Worm (Caenorhabditis elegans): ENCODE measurements around the gene ZK1320.5.

The ZK1320.5 gene

ce11 chrII:9680493-9680892 is 15.0 kb upstream of the ZK1320.5 start, which contains the start of gene ZK1320.13:
ZK1320.13 (plus strand) TSS chrII:9680793.
- TF ChIP-seq nhr-11 (tag; optimal IDR thresholded peaks at IDR 0.05) (no peak), skn-1 (tag; optimal IDR thresholded peaks at IDR 0.05) (no peak), aly-2 (tag; optimal IDR thresholded peaks at IDR 0.05) (no peak), daf-12 (tag; optimal IDR thresholded peaks at IDR 0.05) (no peak), R02D3.7 (tag; optimal IDR thresholded peaks at IDR 0.05) (no peak), jun-1 (tag; optimal IDR thresholded peaks at IDR 0.05) (no peak), nhr-25 (tag; optimal IDR thresholded peaks at IDR 0.05) (no peak), snpc-4 (tag; optimal IDR thresholded peaks at IDR 0.05) (no peak), elt-1 (tag; optimal IDR thresholded peaks at IDR 0.05) (no peak), pha-4 (tag; optimal IDR thresholded peaks at IDR 0.05) (no peak), fkh-2 (tag; optimal IDR thresholded peaks at IDR 0.05) (no peak), unc-62 (GFP tag; optimal IDR thresholded peaks at IDR 0.05) (no peak), nhr-77 (tag; optimal IDR thresholded peaks at IDR 0.05) (no peak), sea-2 (GFP tag; optimal IDR thresholded peaks at IDR 0.05) (no peak)

- TF ChIP-seq skn-1 (tag; optimal IDR thresholded peaks at IDR 0.05) (no peak), mml-1 (tag; optimal IDR thresholded peaks at IDR 0.05) (no peak), ceh-16 (tag; optimal IDR thresholded peaks at IDR 0.05) (no peak), daf-12 (tag; optimal IDR thresholded peaks at IDR 0.05) (no peak), nhr-25 (tag; optimal IDR thresholded peaks at IDR 0.05) (no peak), unc-62 (GFP tag; optimal IDR thresholded peaks at IDR 0.05) (no peak), lin-15B (tag; optimal IDR thresholded peaks at IDR 0.05) (no peak), ceh-9 (tag; optimal IDR thresholded peaks at IDR 0.05) (no peak), nhr-12 (tag; optimal IDR thresholded peaks at IDR 0.05) (no peak), nhr-28 (tag; optimal IDR thresholded peaks at IDR 0.05) (no peak), sea-2 (GFP tag; optimal IDR thresholded peaks at IDR 0.05) (no peak), ceh-28 (tag; optimal IDR thresholded peaks at IDR 0.05) (no peak), pha-4 (tag; optimal IDR thresholded peaks at IDR 0.05) (no peak)
These were observed 14.4 kb upstream of the ZK1320.5 start for ce11 chrII:9679842-9680241.

ce11 chrII:9677470-9677869 is 12.0 kb upstream of the ZK1320.5 start:
- TF ChIP-seq nhr-11 (tag; optimal IDR thresholded peaks at IDR 0.05) (no peak), eor-1 (tag; optimal IDR thresholded peaks at IDR 0.05) (no peak), nhr-43 (tag; optimal IDR thresholded peaks at IDR 0.05; ENCODE audit: poor library complexity, severe bottlenecking) (no peak), ceh-28 (tag; optimal IDR thresholded peaks at IDR 0.05) (no peak), elt-2 (tag; optimal IDR thresholded peaks at IDR 0.05) (peak; percentile 67), ceh-9 (tag; optimal IDR thresholded peaks at IDR 0.05) (no peak), unc-62 (GFP tag; optimal IDR thresholded peaks at IDR 0.05) (no peak), aly-2 (tag; optimal IDR thresholded peaks at IDR 0.05) (no peak), nhr-25 (tag; optimal IDR thresholded peaks at IDR 0.05) (no peak), nhr-12 (tag; optimal IDR thresholded peaks at IDR 0.05) (no peak), pqm-1 (tag; optimal IDR thresholded peaks at IDR 0.05) (peak; percentile 50), fkh-10 (GFP tag; optimal IDR thresholded peaks at IDR 0.05) (no peak)

- no peak for TF ChIP-seq ceh-9 (tag; optimal IDR thresholded peaks at IDR 0.05)
- no peak for TF ChIP-seq zag-1 (tag; optimal IDR thresholded peaks at IDR 0.05)
- no peak for TF ChIP-seq ceh-28 (tag; optimal IDR thresholded peaks at IDR 0.05)
- TF ChIP-seq jun-1 (tag; optimal IDR thresholded peaks at IDR 0.05), result no peak
- no peak for TF ChIP-seq hmg-11 (tag; optimal IDR thresholded peaks at IDR 0.05)
- TF ChIP-seq lin-39 (tag; optimal IDR thresholded peaks at IDR 0.05), result no peak
- TF ChIP-seq nhr-11 (tag; optimal IDR thresholded peaks at IDR 0.05), result no peak
- no peak for TF ChIP-seq elt-3 (tag; optimal IDR thresholded peaks at IDR 0.05)
- TF ChIP-seq nhr-77 (tag; optimal IDR thresholded peaks at IDR 0.05), result no peak
- no peak for TF ChIP-seq nhr-43 (tag; optimal IDR thresholded peaks at IDR 0.05; ENCODE audit: poor library complexity, severe bottlenecking)
These were observed 9.2 kb upstream of the ZK1320.5 start, which contains the start of gene arc-1 for ce11 chrII:9674678-9675077. arc-1 (plus strand) TSS chrII:9674978.

- TF ChIP-seq nhr-11 (tag; optimal IDR thresholded peaks at IDR 0.05), result no peak
- no peak for TF ChIP-seq lsy-12 (tag; optimal IDR thresholded peaks at IDR 0.05)
- no peak for TF ChIP-seq elt-1 (tag; optimal IDR thresholded peaks at IDR 0.05)
- TF ChIP-seq nhr-237 (tag; optimal IDR thresholded peaks at IDR 0.05), result no peak
- no peak for TF ChIP-seq mml-1 (tag; optimal IDR thresholded peaks at IDR 0.05)
- TF ChIP-seq nhr-77 (tag; optimal IDR thresholded peaks at IDR 0.05), result no peak
- no peak for TF ChIP-seq fkh-10 (GFP tag; optimal IDR thresholded peaks at IDR 0.05)
- no peak for TF ChIP-seq pha-4 (tag; optimal IDR thresholded peaks at IDR 0.05)
- no peak for TF ChIP-seq ceh-9 (tag; optimal IDR thresholded peaks at IDR 0.05)
- TF ChIP-seq pqm-1 (tag; optimal IDR thresholded peaks at IDR 0.05), result no peak
These were observed 5.8 kb upstream of the ZK1320.5 start, which contains the start of gene ZK1320.7 for ce11 chrII:9671308-9671707. ZK1320.7 (plus strand) TSS chrII:9671608.

Measured in whole organism, L3 larva.